Worm (Caenorhabditis elegans): ENCODE results near the gene madf-8.

ce11 chrIII:3623772-3624171, 26.9 kb downstream of the madf-8 start:
- no peak for TF ChIP-seq egl-27 (tag; optimal IDR thresholded peaks at IDR 0.05)
- TF ChIP-seq fos-1 (tag; optimal IDR thresholded peaks at IDR 0.05), result no peak
- peak; percentile 35 for TF ChIP-seq hmg-11 (tag; optimal IDR thresholded peaks at IDR 0.05)
- no peak for TF ChIP-seq nhr-12 (tag; optimal IDR thresholded peaks at IDR 0.05)
- TF ChIP-seq ceh-82 (tag; optimal IDR thresholded peaks at IDR 0.05), result no peak
- no peak for TF ChIP-seq daf-12 (tag; optimal IDR thresholded peaks at IDR 0.05)
- no peak for TF ChIP-seq nhr-237 (tag; optimal IDR thresholded peaks at IDR 0.05)
- TF ChIP-seq eor-1 (tag; optimal IDR thresholded peaks at IDR 0.05), result no peak
- no peak for TF ChIP-seq egl-5 (tag; optimal IDR thresholded peaks at IDR 0.05)
- TF ChIP-seq nhr-11 (tag; optimal IDR thresholded peaks at IDR 0.05), result no peak
- TF ChIP-seq ceh-9 (tag; optimal IDR thresholded peaks at IDR 0.05), result no peak
- TF ChIP-seq zag-1 (tag; optimal IDR thresholded peaks at IDR 0.05), result no peak
- no peak for TF ChIP-seq snpc-4 (tag; optimal IDR thresholded peaks at IDR 0.05)

Data from whole organism, L3 larva.